Fruit fly (Drosophila melanogaster) whole organism, embryonic: ENCODE measurements around the gene Cpr30F.

ENCODE experiments used
- CG10147 ChIP-seq: fragments of 200-800 bp; sonication (Bioruptor generic); optimal IDR thresholded peaks from 2 replicates; lab custom pipeline; 2019; ENCODE audit warnings: missing biosample characterization, mild to moderate bottlenecking, missing genetic modification characterization, moderate library complexity
- CG1024 ChIP-seq: fragments of 200-800 bp; sonication (Bioruptor generic); IDR thresholded peaks from 2 replicates; pipeline ENCODE4 v1.3.6; 2022; ENCODE audit warnings: missing biosample characterization, missing genetic modification characterization
- CG10565 ChIP-seq: fragments of 200-800 bp; sonication (Bioruptor generic); optimal IDR thresholded peaks from 3 replicates; lab custom pipeline; 2016; ENCODE audit warnings: missing biosample characterization, mild to moderate bottlenecking, missing genetic modification characterization
- CG14667 ChIP-seq: fragments of 200-800 bp; sonication (Bioruptor generic); IDR thresholded peaks from 2 replicates; pipeline ENCODE4 v1.3.6; 2022; ENCODE audit warnings: missing biosample characterization, missing genetic modification characterization
- CG14965 ChIP-seq: fragments of 200-800 bp; sonication (Bioruptor generic); optimal IDR thresholded peaks from 2 replicates; lab custom pipeline; 2016; ENCODE audit warnings: missing biosample characterization, missing genetic modification characterization, borderline replicate concordance
- CG15011 ChIP-seq: fragments of 200-800 bp; sonication (Bioruptor generic); optimal IDR thresholded peaks from 3 replicates; lab custom pipeline; 2018; ENCODE audit warnings: missing biosample characterization, mild to moderate bottlenecking, missing genetic modification characterization
- CG16779 ChIP-seq: fragments of 200-800 bp; sonication (Bioruptor generic); IDR thresholded peaks from 2 replicates; pipeline ENCODE4 v1.3.6; 2022; ENCODE audit warnings: missing biosample characterization, missing genetic modification characterization
- CG17802 ChIP-seq: fragments of 200-800 bp; sonication (Bioruptor generic); optimal IDR thresholded peaks from 2 replicates; lab custom pipeline; 2018; ENCODE audit warnings: missing biosample characterization, mild to moderate bottlenecking, missing genetic modification characterization, moderate library complexity
- CG17912 ChIP-seq: fragments of 200-800 bp; sonication (Bioruptor generic); optimal IDR thresholded peaks from 2 replicates; lab custom pipeline; 2018; ENCODE audit warnings: missing biosample characterization, mild to moderate bottlenecking, missing genetic modification characterization
- CG2678 ChIP-seq: fragments of 200-800 bp; sonication (Bioruptor generic); optimal IDR thresholded peaks from 3 replicates; lab custom pipeline; 2019; ENCODE audit warnings: missing biosample characterization, mild to moderate bottlenecking, missing genetic modification characterization, moderate library complexity
- CG32532 ChIP-seq: fragments of 200-800 bp; sonication (Bioruptor generic); IDR thresholded peaks from 2 replicates; pipeline ENCODE4 v1.3.6; 2022; ENCODE audit warnings: missing biosample characterization, missing genetic modification characterization
- CG32767 ChIP-seq: fragments of 200-800 bp; sonication (Bioruptor generic); IDR thresholded peaks from 2 replicates; pipeline ENCODE4 v1.3.6; 2022; ENCODE audit warnings: missing biosample characterization, missing genetic modification characterization
- CG3407 ChIP-seq: fragments of 200-800 bp; sonication (Bioruptor generic); optimal IDR thresholded peaks from 2 replicates; lab custom pipeline; 2018; ENCODE audit warnings: missing biosample characterization, mild to moderate bottlenecking, missing genetic modification characterization
- CG34224 ChIP-seq: fragments of 200-800 bp; sonication (Bioruptor generic); IDR thresholded peaks from 3 replicates; pipeline ENCODE4 v1.3.6; 2022; ENCODE audit warnings: missing biosample characterization, missing genetic modification characterization; ENCODE audit not compliant: partially characterized antibody
- CG3995 ChIP-seq: fragments of 200-800 bp; sonication (Bioruptor generic); optimal IDR thresholded peaks from 3 replicates; lab custom pipeline; 2016; ENCODE audit warnings: missing biosample characterization, missing genetic modification characterization
- CG4282 ChIP-seq: fragments of 200-800 bp; sonication (Bioruptor generic); optimal IDR thresholded peaks from 2 replicates; lab custom pipeline; 2016; ENCODE audit warnings: missing biosample characterization, missing genetic modification characterization
- CG6254 ChIP-seq: fragments of 200-800 bp; sonication (Bioruptor generic); optimal IDR thresholded peaks from 3 replicates; lab custom pipeline; 2017; ENCODE audit warnings: mild to moderate bottlenecking, missing biosample characterization, missing genetic modification reagents, missing genetic modification characterization
- CG7839 ChIP-seq: fragments of 200-800 bp; sonication (Bioruptor generic); optimal IDR thresholded peaks from 3 replicates; lab custom pipeline; 2018; ENCODE audit warnings: missing biosample characterization, mild to moderate bottlenecking, missing genetic modification characterization, moderate library complexity
- Dad ChIP-seq: fragments of 200-800 bp; sonication (Bioruptor generic); optimal IDR thresholded peaks from 3 replicates; lab custom pipeline; 2016; ENCODE audit warnings: missing biosample characterization, missing genetic modification characterization
- Doc2 ChIP-seq: fragments of 200-800 bp; sonication (Bioruptor generic); IDR thresholded peaks from 2 replicates; pipeline ENCODE4 v1.3.6; 2022; ENCODE audit warnings: missing biosample characterization, missing genetic modification characterization
- Drgx ChIP-seq: fragments of 200-800 bp; sonication (Bioruptor generic); IDR thresholded peaks from 2 replicates; pipeline ENCODE4 v1.3.6; 2022; ENCODE audit warnings: missing biosample characterization, missing genetic modification characterization
- Ets65A ChIP-seq: fragments of 200-800 bp; sonication (Bioruptor generic); peaks from one replicate; lab custom pipeline; 2016; ENCODE audit warnings: missing biosample characterization, missing genetic modification characterization
- Fer2 ChIP-seq: fragments of 200-800 bp; sonication (Bioruptor generic); optimal IDR thresholded peaks from 2 replicates; lab custom pipeline; 2018; ENCODE audit warnings: missing biosample characterization, mild to moderate bottlenecking, missing genetic modification characterization, moderate library complexity
- HmgZ ChIP-seq: fragments of 200-800 bp; sonication (Bioruptor generic); optimal IDR thresholded peaks from 2 replicates; lab custom pipeline; 2018; ENCODE audit warnings: missing biosample characterization, mild to moderate bottlenecking, missing genetic modification characterization
- Mad ChIP-seq: fragments of 200-800 bp; sonication (Bioruptor generic); optimal IDR thresholded peaks from 2 replicates; lab custom pipeline; 2016; ENCODE audit warnings: missing biosample characterization, missing genetic modification characterization
- Myb ChIP-seq: fragments of 200-800 bp; sonication (Bioruptor generic); optimal IDR thresholded peaks from 2 replicates; lab custom pipeline; 2016; ENCODE audit warnings: missing biosample characterization, missing genetic modification characterization
- Ptx1 ChIP-seq: fragments of 200-800 bp; sonication (Bioruptor generic); IDR thresholded peaks from 2 replicates; pipeline ENCODE4 v1.3.6; 2022; ENCODE audit warnings: missing biosample characterization, missing genetic modification characterization
- Sry-δ ChIP-seq: fragments of 200-800 bp; sonication (Bioruptor generic); optimal IDR thresholded peaks from 2 replicates; lab custom pipeline; 2016; ENCODE audit warnings: missing biosample characterization, missing genetic modification characterization
- Tbp ChIP-seq: fragments of >200 bp; optimal IDR thresholded peaks from 2 replicates; lab custom pipeline; 2018; ENCODE audit warnings: missing biosample characterization, missing genetic modification characterization
- Usf ChIP-seq: fragments of 200-800 bp; sonication (Bioruptor generic); optimal IDR thresholded peaks from 2 replicates; lab custom pipeline; 2017; ENCODE audit warnings: missing genotype, missing biosample characterization, missing genetic modification characterization
- Xbp1 ChIP-seq: fragments of 200-800 bp; sonication (Bioruptor generic); optimal IDR thresholded peaks from 3 replicates; lab custom pipeline; 2016; ENCODE audit warnings: missing biosample characterization, mild to moderate bottlenecking, missing genetic modification characterization
- ash1 ChIP-seq: fragments of 200-800 bp; sonication (Bioruptor generic); optimal IDR thresholded peaks from 2 replicates; lab custom pipeline; 2018; ENCODE audit warnings: missing biosample characterization, mild to moderate bottlenecking, missing genetic modification characterization
- bcd ChIP-seq: fragments of 200-800 bp; sonication (Bioruptor generic); optimal IDR thresholded peaks from 2 replicates; lab custom pipeline; 2017; ENCODE audit warnings: missing biosample characterization, mild to moderate bottlenecking, missing genetic modification characterization
- bigmax ChIP-seq: fragments of 200-800 bp; sonication (Bioruptor generic); optimal IDR thresholded peaks from 2 replicates; lab custom pipeline; 2018; ENCODE audit warnings: missing biosample characterization, mild to moderate bottlenecking, missing genetic modification characterization
- ci ChIP-seq: fragments of 200-800 bp; sonication (Bioruptor generic); IDR thresholded peaks from 3 replicates; pipeline ENCODE4 v1.3.6; 2022; ENCODE audit warnings: missing biosample characterization, missing genetic modification characterization
- crc ChIP-seq: fragments of 200-800 bp; sonication (Bioruptor generic); optimal IDR thresholded peaks from 2 replicates; lab custom pipeline; 2016; ENCODE audit warnings: missing biosample characterization, missing genetic modification characterization
- dysf ChIP-seq: fragments of 200-800 bp; sonication (Bioruptor generic); IDR thresholded peaks from 3 replicates; pipeline ENCODE4 v1.3.6; 2022; ENCODE audit warnings: missing biosample characterization, missing genetic modification characterization
- ems ChIP-seq: fragments of 200-800 bp; sonication (Bioruptor generic); optimal IDR thresholded peaks from 3 replicates; lab custom pipeline; 2016; ENCODE audit warnings: missing biosample characterization, missing genetic modification characterization
- eyg ChIP-seq: fragments of 200-800 bp; sonication (Bioruptor generic); optimal IDR thresholded peaks from 3 replicates; lab custom pipeline; 2016; ENCODE audit warnings: missing biosample characterization, missing genetic modification characterization
- fd102C ChIP-seq: fragments of 200-800 bp; sonication (Bioruptor generic); optimal IDR thresholded peaks from 2 replicates; lab custom pipeline; 2018; ENCODE audit warnings: missing biosample characterization, mild to moderate bottlenecking, missing genetic modification characterization, moderate library complexity
- gsb-n ChIP-seq: fragments of 200-800 bp; sonication (Bioruptor generic); optimal IDR thresholded peaks from 3 replicates; lab custom pipeline; 2018; ENCODE audit warnings: missing biosample characterization, mild to moderate bottlenecking, missing genetic modification characterization
- luna ChIP-seq: fragments of 200-800 bp; sonication (Bioruptor generic); optimal IDR thresholded peaks from 2 replicates; lab custom pipeline; 2016; ENCODE audit warnings: missing biosample characterization, missing genetic modification characterization
- p53 ChIP-seq: fragments of 200-800 bp; sonication (Bioruptor generic); optimal IDR thresholded peaks from 2 replicates; lab custom pipeline; 2016; ENCODE audit warnings: missing biosample characterization, missing genetic modification characterization
- pb ChIP-seq: fragments of 200-800 bp; sonication (Bioruptor generic); optimal IDR thresholded peaks from 3 replicates; lab custom pipeline; 2016; ENCODE audit warnings: missing biosample characterization, missing genetic modification characterization
- pho ChIP-seq: fragments of 200-800 bp; sonication (Bioruptor generic); optimal IDR thresholded peaks from 2 replicates; lab custom pipeline; 2016; ENCODE audit warnings: missing biosample characterization, missing genetic modification characterization
- sc ChIP-seq, 3 experiments: fragments of >200 bp in 2 of 3; fragments of 200-800 bp in 1 of 3; sonication (Bioruptor generic) in 1 of 3; optimal IDR thresholded peaks; 2 replicates in 2 of 3; 3 replicates in 1 of 3; lab custom pipeline; 2017; ENCODE audit warnings: mild to moderate bottlenecking in 1 of 3, missing biosample characterization in 1 of 3, missing genetic modification characterization in 1 of 3, missing genetic modification reagents in 1 of 3
- seq ChIP-seq: fragments of 200-800 bp; sonication (Bioruptor generic); IDR thresholded peaks from 2 replicates; pipeline ENCODE4 v1.3.6; 2022; ENCODE audit warnings: missing biosample characterization, missing genetic modification characterization
- so ChIP-seq: fragments of 200-800 bp; sonication (Bioruptor generic); IDR thresholded peaks from 3 replicates; pipeline ENCODE4 v1.3.6; 2022; ENCODE audit warnings: missing biosample characterization, missing genetic modification characterization
- wek ChIP-seq: fragments of 200-800 bp; sonication (Bioruptor generic); optimal IDR thresholded peaks from 3 replicates; lab custom pipeline; 2018; ENCODE audit warnings: missing biosample characterization, mild to moderate bottlenecking, missing genetic modification characterization, moderate library complexity
- z ChIP-seq: fragments of 200-800 bp; sonication (Bioruptor generic); IDR thresholded peaks from 3 replicates; pipeline ENCODE4 v1.3.6; 2022; ENCODE audit warnings: missing biosample characterization, missing genetic modification characterization
- zen ChIP-seq: fragments of 200-800 bp; sonication (Bioruptor generic); optimal IDR thresholded peaks from 3 replicates; lab custom pipeline; 2018; ENCODE audit warnings: missing biosample characterization, mild to moderate bottlenecking, missing genetic modification characterization, moderate library complexity
- zfh2 ChIP-seq: fragments of 200-800 bp; sonication (Bioruptor generic); optimal IDR thresholded peaks from 2 replicates; lab custom pipeline; 2016; ENCODE audit warnings: missing biosample characterization, missing genetic modification characterization

Gene Cpr30F

DNA sequence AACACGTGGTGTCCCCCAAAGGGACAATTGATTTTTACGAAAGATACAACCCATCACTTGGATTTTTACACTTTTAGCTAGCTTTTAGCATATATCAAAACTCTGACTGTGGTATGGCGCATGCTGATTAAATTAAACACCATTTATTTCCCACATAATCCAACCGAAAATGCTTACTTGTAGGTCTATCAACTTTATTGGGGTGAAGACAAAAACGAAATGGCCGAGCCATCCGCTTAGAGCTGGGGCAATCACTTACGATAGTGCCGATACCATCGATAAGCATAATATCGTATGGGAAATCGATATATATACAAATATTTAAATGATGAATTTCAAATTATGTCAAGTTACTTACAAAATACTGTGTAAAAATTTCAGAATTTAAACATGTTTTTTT, 35.7 kb downstream of the Cpr30F start, which contains the start of gene RpS2 (continued):
- TF ChIP-seq sc (optimal IDR thresholded peaks at IDR 0.05; lab: Kevin White, UChicago) (no peak), sc (GFP tag; optimal IDR thresholded peaks at IDR 0.05; lab: Kevin White, UChicago) (no peak), zen (tag; lab: Kevin White, UChicago) (peak; percentile 3), CG4282 (GFP tag; lab: Kevin White, UChicago) (no peak), Xbp1 (GFP tag; lab: Kevin White, UChicago) (peak; percentile 38), Drgx (GFP tag; lab: Robert Waterston, UW) (no peak), wek (peak; percentile 59), CG14667 (no peak), Doc2 (GFP tag; lab: Robert Waterston, UW) (no peak), ci (GFP tag; lab: Robert Waterston, UW) (peak; percentile 69; the same call in 2 of the 3 replicates), CG34224 (GFP tag; lab: Robert Waterston, UW) (peak; percentile 99), pb (GFP tag; lab: Kevin White, UChicago) (no peak), CG1024 (no peak), p53 (GFP tag; lab: Kevin White, UChicago) (no peak), ash1 (GFP tag; lab: Kevin White, UChicago) (no peak), ems (GFP tag; lab: Kevin White, UChicago) (no peak), dysf (no peak), CG10147 (peak; percentile 5), Mad (GFP tag; lab: Kevin White, UChicago) (no peak), CG15011 (no peak), CG10565 (GFP tag; lab: Kevin White, UChicago) (no peak), CG3995 (GFP tag; lab: Kevin White, UChicago) (peak; percentile 39), Sry-δ (GFP tag; lab: Kevin White, UChicago) (peak; percentile 90), Myb (GFP tag; lab: Kevin White, UChicago) (peak; percentile 27), so (no peak), fd102C (GFP tag; lab: Kevin White, UChicago) (peak; percentile 22), luna (GFP tag; lab: Kevin White, UChicago) (no peak), CG17802 (tag; lab: Kevin White, UChicago) (no peak), CG3407 (GFP tag; lab: Kevin White, UChicago) (peak; percentile 24), eyg (GFP tag; lab: Kevin White, UChicago) (no peak), CG17912 (GFP tag; lab: Kevin White, UChicago) (peak; percentile 56), CG6254 (GFP tag; lab: Kevin White, UChicago) (no peak), bcd (peak; percentile 9), Ptx1 (no peak), gsb-n (tag; lab: Kevin White, UChicago) (peak; percentile 60), CG2678 (tag; lab: Kevin White, UChicago) (peak; percentile 42), CG14965 (no peak), bigmax (GFP tag; lab: Kevin White, UChicago) (peak; percentile 66), z (GFP tag; lab: Robert Waterston, UW) (no peak), Tbp (GFP tag; lab: Kevin White, UChicago) (no peak), CG32767 (GFP tag; lab: Robert Waterston, UW) (no peak), zfh2 (GFP tag; lab: Kevin White, UChicago) (peak; percentile 11), CG32532 (GFP tag; lab: Robert Waterston, UW) (peak; percentile 58), Fer2 (no peak), pho (GFP tag; lab: Kevin White, UChicago) (peak; percentile 31), Dad (GFP tag; lab: Kevin White, UChicago) (peak; percentile 5), crc (GFP tag; lab: Kevin White, UChicago) (no peak), CG16779 (GFP tag; lab: Robert Waterston, UW) (no peak), Usf (GFP tag; lab: Kevin White, UChicago) (no peak), HmgZ (tag; lab: Kevin White, UChicago) (peak; percentile 75), Ets65A (GFP tag; lab: Kevin White, UChicago) (no peak), CG7839 (tag; lab: Kevin White, UChicago) (peak; percentile 38), seq (peak; percentile 27; the same call in 1 of the 2 replicates)
